Worm (Caenorhabditis elegans): ENCODE measurements around the gene nhr-136.

DNA sequence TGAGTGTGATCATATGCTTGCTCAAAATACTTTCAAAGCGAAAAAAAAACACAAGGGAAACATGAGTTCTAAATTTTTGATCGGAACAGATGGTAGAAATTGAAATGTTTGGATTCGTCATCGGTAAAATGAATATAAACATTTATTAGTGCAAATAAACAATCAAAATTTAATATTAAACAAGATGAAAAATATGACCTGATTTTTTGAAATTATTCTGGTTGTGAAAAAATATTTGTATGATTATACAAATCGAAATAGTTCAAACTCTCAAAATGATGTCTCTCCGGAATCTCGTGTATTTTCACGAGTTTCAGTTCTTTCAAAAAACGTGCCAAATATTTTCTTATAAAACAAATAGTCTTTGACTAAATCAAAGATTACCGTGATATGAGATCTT, 13.4 kb downstream of the nhr-136 start, which contains the start of gene C13C4.7:
- TF ChIP-seq ztf-11 (tag; optimal IDR thresholded peaks at IDR 0.05) (no peak), hif-1 (tag; optimal IDR thresholded peaks at IDR 0.05) (no peak), lsy-2 (tag; optimal IDR thresholded peaks at IDR 0.05) (no peak), ZK337.2 (GFP tag; IDR thresholded peaks at IDR 0.05) (no peak), nhr-76 (tag; optimal IDR thresholded peaks at IDR 0.05) (no peak), F26F4.8 (GFP tag; conservative IDR thresholded peaks at IDR 0.05) (no peak), lir-3 (tag; optimal IDR thresholded peaks at IDR 0.05) (no peak), ceh-82 (tag; optimal IDR thresholded peaks at IDR 0.05) (no peak), unc-39 (tag; optimal IDR thresholded peaks at IDR 0.05) (no peak)
